Worm (Caenorhabditis elegans) whole organism, L3 larva: Measurements from ENCODE around the gene F14E5.8.
"Not testable (repeated sequence)": the region's sequence is repeated elsewhere in the genome, so short reads cannot be mapped to it uniquely, and the experiment has no call there.

ENCODE experiments used
- ZK546.5 ChIP-seq: sonication (generic microtip); optimal IDR thresholded peaks from 2 replicates; lab custom pipeline; 2017; ENCODE audit warnings: missing biosample characterization, missing genetic modification characterization
- elt-3 ChIP-seq, 3 experiments: fragments of 150-350 bp in 1 of 3; sonication (generic microtip) in 2 of 3; optimal IDR thresholded peaks; 2 replicates in 2 of 3; 4 replicates in 1 of 3; lab custom pipeline; 2014 to 2017; ENCODE audit warnings: missing biosample characterization in 3 of 3, missing genetic modification characterization in 3 of 3
- fkh-10 ChIP-seq: sonication (generic microtip); optimal IDR thresholded peaks from 2 replicates; lab custom pipeline; 2017; ENCODE audit warnings: missing biosample characterization, missing genetic modification reagents, missing genetic modification characterization
- mdl-1 ChIP-seq: fragments of 150-350 bp; optimal IDR thresholded peaks from 2 replicates; lab custom pipeline; 2014; ENCODE audit warnings: missing biosample characterization, missing genetic modification characterization
- nfya-1 ChIP-seq: sonication (generic microtip); optimal IDR thresholded peaks from 2 replicates; lab custom pipeline; 2017; ENCODE audit warnings: missing genetic modification characterization, mild to moderate bottlenecking, missing compliant biosample characterization, antibody characterized with exemption, moderate library complexity; ENCODE audit not compliant: insufficient read depth
- nhr-237 ChIP-seq: fragments of 150-350 bp; optimal IDR thresholded peaks from 2 replicates; lab custom pipeline; 2014; ENCODE audit warnings: missing biosample characterization, missing genetic modification characterization
- nhr-25 ChIP-seq: sonication (generic microtip); optimal IDR thresholded peaks from 2 replicates; lab custom pipeline; 2017; ENCODE audit warnings: missing biosample characterization, missing genetic modification characterization
- nhr-76 ChIP-seq: fragments of 150-350 bp; sonication (generic microtip); optimal IDR thresholded peaks from 5 replicates; lab custom pipeline; 2014; ENCODE audit warnings: missing biosample characterization, missing genetic modification characterization
- zag-1 ChIP-seq: fragments of 150-350 bp; optimal IDR thresholded peaks from 2 replicates; lab custom pipeline; 2014; ENCODE audit warnings: missing biosample characterization, missing genetic modification characterization

- TF ChIP-seq nfya-1 (tag; lab: Kevin White, UChicago); ZK546.5; fkh-10; zag-1; mdl-1 (tag; lab: Kevin White, UChicago); nhr-76 (tag; lab: Kevin White, UChicago); nhr-237 (tag; lab: Kevin White, UChicago); elt-3 (tag; optimal IDR thresholded peaks at IDR 0.05; lab: Kevin White, UChicago); nhr-25 (tag; lab: Kevin White, UChicago): not testable (repeated sequence)
These were observed at the start of gene F14E5.8 for ce11 chrII:8419798-8420197.
